Fruit fly (Drosophila melanogaster): ENCODE results near the gene sxe2.

Gene sxe2

dm6 chr3R:16117359-16117758, 33.7 kb downstream of the sxe2 start (continued):
- no peak for TF ChIP-seq OdsH (GFP tag; optimal IDR thresholded peaks at IDR 0.05)
- no peak for TF ChIP-seq CG1621 (tag; optimal IDR thresholded peaks at IDR 0.05)
- TF ChIP-seq CG3919 (GFP tag; optimal IDR thresholded peaks at IDR 0.05), result peak; percentile 39
- no peak for TF ChIP-seq CG15336 (GFP tag; IDR thresholded peaks at IDR 0.05)
- TF ChIP-seq CG4318 (GFP tag; optimal IDR thresholded peaks at IDR 0.05), result no peak
- TF ChIP-seq Hr39 (GFP tag; optimal IDR thresholded peaks at IDR 0.05), result no peak
- no peak for TF ChIP-seq CG6276 (GFP tag; optimal IDR thresholded peaks at IDR 0.05)
- no peak for TF ChIP-seq Ets96B (tag; optimal IDR thresholded peaks at IDR 0.05)
- TF ChIP-seq CG6854 (GFP tag; optimal IDR thresholded peaks at IDR 0.05), result no peak
- no peak for TF ChIP-seq CG8119 (GFP tag; IDR thresholded peaks at IDR 0.05)

DNA sequence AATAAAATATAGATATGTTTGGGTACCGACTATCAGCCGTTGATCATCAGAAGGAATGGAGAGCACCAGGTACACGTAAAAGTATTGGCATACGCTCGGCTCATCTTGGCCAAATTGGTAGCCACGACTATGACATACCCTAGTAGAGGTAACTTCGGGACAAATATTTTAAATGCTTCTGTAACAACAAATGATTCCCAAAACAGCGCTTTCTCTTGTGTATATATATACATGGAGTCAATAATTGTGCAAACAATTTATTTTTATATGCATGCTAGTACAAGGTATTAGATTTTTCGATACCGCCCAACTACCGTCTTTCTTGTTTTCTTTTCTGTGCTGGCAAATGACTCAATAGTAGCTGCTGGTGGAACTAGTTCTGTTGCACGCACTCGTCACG, 35.8 kb downstream of the sxe2 start:
- peak; percentile 80 for TF ChIP-seq Gug (GFP tag; IDR thresholded peaks at IDR 0.05)
- no peak for TF ChIP-seq Blimp-1 (GFP tag; optimal IDR thresholded peaks at IDR 0.05)
- TF ChIP-seq CG6792 (GFP tag; optimal IDR thresholded peaks at IDR 0.05), result peak; percentile 49
- TF ChIP-seq Ets96B (tag; optimal IDR thresholded peaks at IDR 0.05), result peak; percentile 42
- peak; percentile 74 for TF ChIP-seq CG3919 (GFP tag; optimal IDR thresholded peaks at IDR 0.05)
- TF ChIP-seq CG1621 (tag; optimal IDR thresholded peaks at IDR 0.05), result no peak
- peak; percentile 89 for TF ChIP-seq CG32006 (GFP tag; optimal IDR thresholded peaks at IDR 0.05)
- TF ChIP-seq fkh (GFP tag; optimal IDR thresholded peaks at IDR 0.05), result no peak
- peak; percentile 47 for TF ChIP-seq CG8632 (GFP tag; optimal IDR thresholded peaks at IDR 0.05)
- TF ChIP-seq CG10669 (GFP tag; optimal IDR thresholded peaks at IDR 0.05), result peak; percentile 21
- TF ChIP-seq spab (GFP tag; optimal IDR thresholded peaks at IDR 0.05), result no peak
- TF ChIP-seq CG6808 (GFP tag; optimal IDR thresholded peaks at IDR 0.05), result no peak
- TF ChIP-seq CG6163 (GFP tag; IDR thresholded peaks at IDR 0.05), result peak; percentile 78
- peak; percentile 45 for TF ChIP-seq CG3032 (tag; optimal IDR thresholded peaks at IDR 0.05)
- TF ChIP-seq vri (GFP tag; optimal IDR thresholded peaks at IDR 0.05), result no peak
- peak; percentile 83 for TF ChIP-seq CG11294 (GFP tag; IDR thresholded peaks at IDR 0.05)
- peak; percentile 2 for TF ChIP-seq CG31627 (GFP tag; optimal IDR thresholded peaks at IDR 0.05)
- TF ChIP-seq CG4318 (GFP tag; optimal IDR thresholded peaks at IDR 0.05), result peak; percentile 65
- TF ChIP-seq fd85E (GFP tag; optimal IDR thresholded peaks at IDR 0.05), result no peak
- peak; percentile 73 for TF ChIP-seq Lpt (GFP tag; optimal IDR thresholded peaks at IDR 0.05)
- peak; percentile 70 for TF ChIP-seq Eip75B (GFP tag; optimal IDR thresholded peaks at IDR 0.05)
- peak; percentile 14 for TF ChIP-seq CG34406 (GFP tag; optimal IDR thresholded peaks at IDR 0.05)
- no peak for TF ChIP-seq CG6854 (GFP tag; optimal IDR thresholded peaks at IDR 0.05)
- TF ChIP-seq Sox14 (GFP tag; optimal IDR thresholded peaks at IDR 0.05), result peak; percentile 80
- TF ChIP-seq CG10631 (GFP tag; optimal IDR thresholded peaks at IDR 0.05), result peak; percentile 77
- no peak for TF ChIP-seq Hr38 (GFP tag; optimal IDR thresholded peaks at IDR 0.05)
- TF ChIP-seq OdsH (GFP tag; optimal IDR thresholded peaks at IDR 0.05), result peak; percentile 74
- no peak for TF ChIP-seq svp (GFP tag)
- peak in 1 of 2 experiments; percentile 75 for TF ChIP-seq salr (GFP tag; optimal IDR thresholded peaks at IDR 0.05)
- peak; percentile 52 for TF ChIP-seq CG16779 (tag; optimal IDR thresholded peaks at IDR 0.05)
- peak; percentile 79 for TF ChIP-seq achi (GFP tag; optimal IDR thresholded peaks at IDR 0.05)
- peak; percentile 50 for TF ChIP-seq CG11762 (GFP tag; optimal IDR thresholded peaks at IDR 0.05; ENCODE audit: insufficient read depth)
- TF ChIP-seq Ets21C (GFP tag; optimal IDR thresholded peaks at IDR 0.05), result no peak
- TF ChIP-seq cyc (GFP tag; optimal IDR thresholded peaks at IDR 0.05), result peak; percentile 1
- TF ChIP-seq acj6 (GFP tag; optimal IDR thresholded peaks at IDR 0.05), result peak; percentile 64
- peak; percentile 41 for TF ChIP-seq CG7368 (GFP tag; optimal IDR thresholded peaks at IDR 0.05)
- TF ChIP-seq Eip93F (GFP tag; optimal IDR thresholded peaks at IDR 0.05), result no peak
- no peak for TF ChIP-seq dsx (GFP tag; optimal IDR thresholded peaks at IDR 0.05; ENCODE audit: poor library complexity, severe bottlenecking)
- TF ChIP-seq ss (GFP tag; optimal IDR thresholded peaks at IDR 0.05), result peak in 1 of 2 experiments; percentile 32
- peak; percentile 31 for TF ChIP-seq Met (GFP tag; optimal IDR thresholded peaks at IDR 0.05)
- TF ChIP-seq eg (GFP tag; IDR thresholded peaks at IDR 0.05), result peak; percentile 90
- peak; percentile 9 for TF ChIP-seq topi (GFP tag; optimal IDR thresholded peaks at IDR 0.05)
- TF ChIP-seq net (GFP tag; optimal IDR thresholded peaks at IDR 0.05), result peak; percentile 65
- TF ChIP-seq Hr4 (GFP tag; optimal IDR thresholded peaks at IDR 0.05), result peak; percentile 71
- peak; percentile 89 for TF ChIP-seq CG8119 (GFP tag; IDR thresholded peaks at IDR 0.05)
- peak; percentile 77 for TF ChIP-seq CG6276 (GFP tag; optimal IDR thresholded peaks at IDR 0.05)
- TF ChIP-seq dac (GFP tag; optimal IDR thresholded peaks at IDR 0.05), result peak; percentile 40
